Fruit fly (Drosophila melanogaster): ENCODE data around the gene CG31091.

CG31091 gene

DNA sequence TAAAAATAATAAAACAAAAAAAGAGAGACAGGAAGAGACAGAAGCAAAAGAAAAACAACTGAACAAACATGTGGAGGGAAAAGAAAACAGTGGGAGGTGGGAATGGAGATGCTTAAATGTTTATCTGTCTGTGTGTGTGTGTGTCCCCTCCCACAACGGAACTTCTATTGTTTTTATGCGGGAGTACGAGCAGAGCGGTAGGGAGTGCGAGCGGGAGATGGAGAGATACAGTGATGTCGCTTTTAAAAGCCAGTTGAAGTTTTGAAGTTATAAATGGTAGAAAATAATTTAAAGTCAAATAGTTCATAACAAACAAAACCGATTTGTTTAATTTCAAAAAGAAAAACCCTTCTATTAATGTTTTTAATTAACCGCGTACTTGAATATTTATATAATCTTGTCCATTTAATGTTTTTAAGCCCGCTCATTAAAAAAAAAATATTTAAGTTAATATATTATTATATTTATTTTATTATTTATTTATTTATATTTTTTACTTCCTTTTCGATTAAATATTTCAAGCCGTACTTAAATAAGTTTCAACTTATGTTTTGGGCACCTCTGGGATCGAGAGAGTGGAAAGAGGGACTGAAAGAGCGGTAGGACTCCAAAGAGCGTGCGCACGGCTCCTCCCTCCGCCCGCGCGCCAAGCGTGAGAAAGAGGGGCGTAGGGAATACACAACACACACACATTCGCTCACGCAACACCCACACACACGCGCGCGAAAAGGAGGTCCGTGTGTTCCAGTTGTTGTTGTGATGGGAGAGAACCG is 19.3 kb upstream of the CG31091 start (continued):
- TF ChIP-seq z (GFP tag; IDR thresholded peaks at IDR 0.05) (no peak), CG2129 (GFP tag; IDR thresholded peaks at IDR 0.05; ENCODE audit: partially characterized antibody) (no peak), CTCF (GFP tag; optimal IDR thresholded peaks at IDR 0.05) (no peak), ATbp (GFP tag; optimal IDR thresholded peaks at IDR 0.05) (peak; percentile 21), CG7786 (GFP tag; optimal IDR thresholded peaks at IDR 0.05) (no peak), Dek (tag; optimal IDR thresholded peaks at IDR 0.05) (peak; percentile 23), Dad (GFP tag; optimal IDR thresholded peaks at IDR 0.05) (no peak), tin (GFP tag; optimal IDR thresholded peaks at IDR 0.05) (peak; percentile 53), CG17802 (tag; optimal IDR thresholded peaks at IDR 0.05) (no peak), CG31388 (GFP tag; optimal IDR thresholded peaks at IDR 0.05) (no peak), prd (optimal IDR thresholded peaks at IDR 0.05) (no peak), prd (GFP tag; IDR thresholded peaks at IDR 0.05) (peak; percentile 49; the same call in 1 of the 3 replicates), tap (tag; optimal IDR thresholded peaks at IDR 0.05) (peak; percentile 45), CG7271 (tag; optimal IDR thresholded peaks at IDR 0.05) (no peak), Hr78 (GFP tag; optimal IDR thresholded peaks at IDR 0.05) (no peak), ranshi (GFP tag; IDR thresholded peaks at IDR 0.05) (peak; percentile 55; the same call in 1 of the 2 replicates), vvl (GFP tag; IDR thresholded peaks at IDR 0.05) (peak; percentile 63), CG10543 (GFP tag; optimal IDR thresholded peaks at IDR 0.05) (no peak), CG34224 (GFP tag; IDR thresholded peaks at IDR 0.05; ENCODE audit: partially characterized antibody) (no peak), CG4360 (GFP tag; IDR thresholded peaks at IDR 0.05) (peak; percentile 99), CG11456 (GFP tag; IDR thresholded peaks at IDR 0.05) (no peak), CG10565 (GFP tag; optimal IDR thresholded peaks at IDR 0.05) (no peak), al (GFP tag; IDR thresholded peaks at IDR 0.05) (no peak), CG1647 (GFP tag; optimal IDR thresholded peaks at IDR 0.05) (no peak), Nf-YC (tag; optimal IDR thresholded peaks at IDR 0.05) (peak; percentile 1), ac (GFP tag; optimal IDR thresholded peaks at IDR 0.05) (no peak), CG10959 (GFP tag; IDR thresholded peaks at IDR 0.05) (no peak), ind (GFP tag; optimal IDR thresholded peaks at IDR 0.05) (peak; percentile 52), CG3407 (GFP tag; optimal IDR thresholded peaks at IDR 0.05) (peak; percentile 8), Sry-β (GFP tag; optimal IDR thresholded peaks at IDR 0.05) (peak; percentile 87), insv (GFP tag; optimal IDR thresholded peaks at IDR 0.05) (no peak), otp (GFP tag; IDR thresholded peaks at IDR 0.05) (no peak; the same call in 2 of the 3 replicates), Mes4 (GFP tag; optimal IDR thresholded peaks at IDR 0.05) (no peak), CG17186 (GFP tag; optimal IDR thresholded peaks at IDR 0.05) (no peak), disco-r (GFP tag; optimal IDR thresholded peaks at IDR 0.05) (no peak), ssp (GFP tag; IDR thresholded peaks at IDR 0.05) (0 out of 2 replicates have a peak, but pooled peaks have one; percentile 22), corto (GFP tag; optimal IDR thresholded peaks at IDR 0.05) (no peak), CG10654 (GFP tag; optimal IDR thresholded peaks at IDR 0.05) (peak; percentile 31), Deaf1 (tag; optimal IDR thresholded peaks at IDR 0.05) (peak; percentile 8), gt (GFP tag; IDR thresholded peaks at IDR 0.05) (no peak), Neu2 (GFP tag; optimal IDR thresholded peaks at IDR 0.05; ENCODE audit: borderline replicate concordance) (no peak), ftz-f1 (GFP tag; optimal IDR thresholded peaks at IDR 0.05) (no peak), CG10366 (GFP tag; IDR thresholded peaks at IDR 0.05) (peak; percentile 29; the same call in 1 of the 2 replicates), Hsf (GFP tag; optimal IDR thresholded peaks at IDR 0.05) (peak; percentile 1), bsh (GFP tag; optimal IDR thresholded peaks at IDR 0.05) (peak in 1 of 2 experiments; percentile 64), oc (tag; optimal IDR thresholded peaks at IDR 0.05) (no peak), sna (GFP tag; IDR thresholded peaks at IDR 0.05; ENCODE audit: partially characterized antibody) (no peak), caup (GFP tag; optimal IDR thresholded peaks at IDR 0.05; ENCODE audit: severe bottlenecking) (peak; percentile 27), HHEX (GFP tag; optimal IDR thresholded peaks at IDR 0.05) (peak; percentile 21)
